Fruit fly (Drosophila melanogaster): Measurements from ENCODE around the gene pths.

The pths gene

DNA sequence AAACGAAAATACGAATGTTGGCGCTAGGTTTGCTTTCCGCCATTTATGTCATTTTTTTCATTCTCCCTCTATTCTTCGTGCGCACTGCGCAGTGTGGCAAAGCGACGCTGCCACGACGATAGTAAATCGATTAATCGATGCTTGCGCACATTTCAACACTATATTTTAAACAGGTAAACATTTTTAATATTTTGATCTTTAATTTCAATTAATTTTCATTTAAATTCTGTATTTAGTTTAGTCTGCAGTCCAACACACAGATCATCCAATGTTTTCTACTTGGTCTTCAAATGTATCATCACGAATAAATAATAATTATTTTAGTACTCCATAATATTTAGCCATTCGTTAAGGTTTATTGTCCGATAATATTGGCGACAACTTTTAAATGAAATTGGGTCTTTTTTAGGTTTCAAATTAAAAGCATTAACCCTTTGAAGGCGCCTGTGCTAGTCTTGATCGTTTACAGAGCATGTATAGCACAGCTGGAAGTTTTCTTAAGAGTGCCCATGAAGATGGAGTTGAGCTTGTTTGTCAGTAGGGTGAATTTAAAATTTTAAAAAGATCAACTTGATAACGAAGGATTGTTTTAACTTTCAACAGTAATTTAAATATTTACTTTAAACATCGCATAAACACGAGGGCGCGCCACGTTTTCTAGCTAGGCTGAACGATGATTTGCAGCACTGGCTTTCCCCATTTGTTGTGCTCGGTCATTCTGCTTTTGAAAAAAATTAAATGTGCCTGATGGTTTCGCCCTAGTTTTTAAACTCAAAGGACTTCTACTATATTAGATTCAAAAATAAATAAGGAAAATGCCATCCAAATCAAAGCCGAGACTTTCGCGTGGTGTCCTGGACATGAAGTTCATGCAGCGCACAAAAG lies 13.4 kb downstream of the pths start, which contains the start of the genes Mpp6 and E2f2 (continued):
- no peak for TF ChIP-seq spab (GFP tag; optimal IDR thresholded peaks at IDR 0.05)
- TF ChIP-seq Eip78C (GFP tag) = peak; percentile 77
- no peak for TF ChIP-seq Ets96B (tag; optimal IDR thresholded peaks at IDR 0.05)
- TF ChIP-seq CG8119 (GFP tag; IDR thresholded peaks at IDR 0.05) = no peak
- TF ChIP-seq OdsH (GFP tag; optimal IDR thresholded peaks at IDR 0.05) = no peak
- no peak for TF ChIP-seq CG11902 (GFP tag; optimal IDR thresholded peaks at IDR 0.05)
- TF ChIP-seq fd85E (GFP tag; optimal IDR thresholded peaks at IDR 0.05) = no peak
- TF ChIP-seq CG6276 (GFP tag; optimal IDR thresholded peaks at IDR 0.05) = no peak
- TF ChIP-seq CG11294 (GFP tag; IDR thresholded peaks at IDR 0.05) = no peak
- TF ChIP-seq dac (GFP tag; optimal IDR thresholded peaks at IDR 0.05) = no peak
- TF ChIP-seq svp (GFP tag) = no peak
- no peak for TF ChIP-seq Met (GFP tag; optimal IDR thresholded peaks at IDR 0.05)
- TF ChIP-seq CG10669 (GFP tag; optimal IDR thresholded peaks at IDR 0.05) = no peak
- no peak for TF ChIP-seq CG4318 (GFP tag; optimal IDR thresholded peaks at IDR 0.05)
- TF ChIP-seq Eip93F (GFP tag; optimal IDR thresholded peaks at IDR 0.05) = no peak
- no peak for TF ChIP-seq CG8319 (GFP tag; optimal IDR thresholded peaks at IDR 0.05)
- peak; percentile 9 for TF ChIP-seq topi (GFP tag; optimal IDR thresholded peaks at IDR 0.05)
- TF ChIP-seq pdm3 (GFP tag; optimal IDR thresholded peaks at IDR 0.05) = peak; percentile 22
- no peak for TF ChIP-seq CG1621 (tag; optimal IDR thresholded peaks at IDR 0.05)
- TF ChIP-seq Lpt (GFP tag; optimal IDR thresholded peaks at IDR 0.05) = no peak
- no peak for TF ChIP-seq CG32006 (GFP tag; optimal IDR thresholded peaks at IDR 0.05)
- TF ChIP-seq CG3032 (tag; optimal IDR thresholded peaks at IDR 0.05) = no peak
- TF ChIP-seq CG8632 (GFP tag; optimal IDR thresholded peaks at IDR 0.05) = no peak
- TF ChIP-seq CG15336 (GFP tag; IDR thresholded peaks at IDR 0.05) = no peak
- no peak for TF ChIP-seq eg (GFP tag; IDR thresholded peaks at IDR 0.05)
- TF ChIP-seq Ets21C (GFP tag; optimal IDR thresholded peaks at IDR 0.05) = no peak
- TF ChIP-seq fkh (GFP tag; optimal IDR thresholded peaks at IDR 0.05) = peak; percentile 78
- TF ChIP-seq Hr4 (GFP tag; optimal IDR thresholded peaks at IDR 0.05) = peak; percentile 32
- TF ChIP-seq CG6854 (GFP tag; optimal IDR thresholded peaks at IDR 0.05) = no peak
- no peak for TF ChIP-seq Blimp-1 (GFP tag; optimal IDR thresholded peaks at IDR 0.05)
- TF ChIP-seq acj6 (GFP tag; optimal IDR thresholded peaks at IDR 0.05) = no peak
- peak; percentile 43; the same call in 1 of the 3 replicates for TF ChIP-seq CG6163 (GFP tag; IDR thresholded peaks at IDR 0.05)
- peak; percentile 34 for TF ChIP-seq CG31627 (GFP tag; optimal IDR thresholded peaks at IDR 0.05)

DNA sequence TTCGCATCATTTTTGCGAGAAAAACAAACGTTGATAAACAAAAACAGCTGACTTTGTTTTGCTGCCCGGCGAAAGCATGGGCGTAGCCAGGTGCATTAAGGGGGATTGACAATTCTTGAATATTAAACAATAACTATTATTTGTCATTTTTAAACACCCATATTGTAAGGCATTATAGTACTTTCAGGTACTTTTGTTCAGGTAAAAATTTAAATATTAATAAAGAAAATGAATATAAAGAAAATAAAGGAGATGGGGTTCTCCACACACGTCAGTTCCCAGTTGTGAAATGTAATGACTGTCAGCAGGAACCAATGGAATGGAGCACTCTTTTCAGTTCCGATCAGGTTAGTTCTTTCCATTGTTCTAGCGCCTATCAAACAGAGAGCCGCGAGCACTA lies 15.5 kb downstream of the pths start, which contains the start of the genes Coq3 and Pld3:
Coq3 (minus strand) TSS at position 58 of the 400 bp plus-strand sequence.
Pld3 (plus strand) TSS at position 294 of the 400 bp plus-strand sequence.
- TF ChIP-seq Hr38 (GFP tag; optimal IDR thresholded peaks at IDR 0.05) (peak; percentile 52), CG11294 (GFP tag; IDR thresholded peaks at IDR 0.05) (peak; percentile 86), achi (GFP tag; optimal IDR thresholded peaks at IDR 0.05) (peak; percentile 98), spab (GFP tag; optimal IDR thresholded peaks at IDR 0.05) (peak; percentile 82), OdsH (GFP tag; optimal IDR thresholded peaks at IDR 0.05) (peak; percentile 97), CG9139 (GFP tag; optimal IDR thresholded peaks at IDR 0.05) (peak; percentile 80), eg (GFP tag; IDR thresholded peaks at IDR 0.05) (peak; percentile 95), Smox (GFP tag; optimal IDR thresholded peaks at IDR 0.05) (peak; percentile 95), CG6854 (GFP tag; optimal IDR thresholded peaks at IDR 0.05) (peak; percentile 87), Ets21C (GFP tag; optimal IDR thresholded peaks at IDR 0.05) (peak; percentile 90), CG11762 (GFP tag; optimal IDR thresholded peaks at IDR 0.05; ENCODE audit: insufficient read depth) (peak; percentile 92), Eip93F (GFP tag; optimal IDR thresholded peaks at IDR 0.05) (peak; percentile 93), topi (GFP tag; optimal IDR thresholded peaks at IDR 0.05) (peak; percentile 94), CG34406 (GFP tag; optimal IDR thresholded peaks at IDR 0.05) (peak; percentile 95), CG10669 (GFP tag; optimal IDR thresholded peaks at IDR 0.05) (peak; percentile 89), Lpt (GFP tag; optimal IDR thresholded peaks at IDR 0.05) (peak; percentile 91), Eip75B (GFP tag; optimal IDR thresholded peaks at IDR 0.05) (peak; percentile 94), Blimp-1 (GFP tag; optimal IDR thresholded peaks at IDR 0.05) (peak; percentile 76), salr (GFP tag; optimal IDR thresholded peaks at IDR 0.05) (peak; percentile 82 to 91), CG1621 (tag; optimal IDR thresholded peaks at IDR 0.05) (peak; percentile 87), Met (GFP tag; optimal IDR thresholded peaks at IDR 0.05) (peak; percentile 94), ss (GFP tag; optimal IDR thresholded peaks at IDR 0.05) (peak; percentile 78 to 89), CG3032 (tag; optimal IDR thresholded peaks at IDR 0.05) (peak; percentile 93), CG31627 (GFP tag; optimal IDR thresholded peaks at IDR 0.05) (peak; percentile 94), CG16779 (tag; optimal IDR thresholded peaks at IDR 0.05) (no peak), dac (GFP tag; optimal IDR thresholded peaks at IDR 0.05) (peak; percentile 87), dsx (GFP tag; optimal IDR thresholded peaks at IDR 0.05; ENCODE audit: poor library complexity, severe bottlenecking) (peak; percentile 88), CG8119 (GFP tag; IDR thresholded peaks at IDR 0.05) (peak; percentile 88; the same call in 2 of the 3 replicates), Hr39 (GFP tag; optimal IDR thresholded peaks at IDR 0.05) (peak; percentile 94), CG8319 (GFP tag; optimal IDR thresholded peaks at IDR 0.05) (peak; percentile 90), Hr4 (GFP tag; optimal IDR thresholded peaks at IDR 0.05) (peak; percentile 93), Sox14 (GFP tag; optimal IDR thresholded peaks at IDR 0.05) (peak; percentile 96), CG15336 (GFP tag; IDR thresholded peaks at IDR 0.05) (peak; percentile 88)

Measured in whole organism, prepupa.